Worm (Caenorhabditis elegans) whole organism, L1 larva: ENCODE data around the gene F57G12.1.

Experiments used
- C16A3.4 ChIP-seq: fragments of 150-350 bp; optimal IDR thresholded peaks from 2 replicates; lab custom pipeline; 2014; ENCODE audit warnings: missing biosample characterization, missing genetic modification characterization
- Y116A8C.19 ChIP-seq: sonication (generic microtip); optimal IDR thresholded peaks from 2 replicates; lab custom pipeline; 2016; ENCODE audit warnings: missing compliant biosample characterization, missing genetic modification characterization, borderline replicate concordance
- aha-1 ChIP-seq: fragments of 150-350 bp; optimal IDR thresholded peaks from 2 replicates; lab custom pipeline; 2014; ENCODE audit warnings: missing biosample characterization, missing genetic modification characterization
- aly-2 ChIP-seq: fragments of 150-350 bp; optimal IDR thresholded peaks from 2 replicates; lab custom pipeline; 2014; ENCODE audit warnings: missing biosample characterization, missing genetic modification characterization
- ama-1 ChIP-seq: fragments of 150-350 bp; optimal IDR thresholded peaks from 2 replicates; lab custom pipeline; 2014
- ceh-63 ChIP-seq: fragments of 200-800 bp; sonication (Bioruptor generic); optimal IDR thresholded peaks from 2 replicates; lab custom pipeline; 2018; ENCODE audit warnings: mild to moderate bottlenecking, missing genetic modification characterization, missing compliant biosample characterization
- ceh-8 ChIP-seq: fragments of 200-800 bp; sonication (Bioruptor generic); optimal IDR thresholded peaks from 2 replicates; lab custom pipeline; 2018; ENCODE audit warnings: mild to moderate bottlenecking, missing genetic modification characterization, moderate library complexity, missing compliant biosample characterization
- ceh-82 ChIP-seq, 3 experiments: fragments of 150-350 bp in 1 of 3; sonication (generic microtip) in 2 of 3; optimal IDR thresholded peaks; 2 replicates each; lab custom pipeline; 2014 to 2017; ENCODE audit warnings: missing biosample characterization in 3 of 3, missing genetic modification characterization in 3 of 3
- dpl-1 ChIP-seq, 3 experiments: fragments of 150-350 bp in 2 of 3; sonication (generic microtip) in 1 of 3; optimal IDR thresholded peaks; 2 replicates each; lab custom pipeline; 2014 to 2017; ENCODE audit warnings: missing biosample characterization in 3 of 3, missing genetic modification characterization in 3 of 3, missing genetic modification reagents in 3 of 3
- dsc-1 ChIP-seq: sonication (generic microtip); optimal IDR thresholded peaks from 2 replicates; lab custom pipeline; 2016; ENCODE audit warnings: mild to moderate bottlenecking, missing genetic modification characterization, missing compliant biosample characterization
- egl-13 ChIP-seq: sonication (generic microtip); optimal IDR thresholded peaks from 2 replicates; lab custom pipeline; 2016; ENCODE audit warnings: missing genotype, missing genetic modification reagents, missing genetic modification characterization, missing compliant biosample characterization
- egl-27 ChIP-seq, 2 experiments: fragments of 150-350 bp in 1 of 2; sonication (generic microtip); optimal IDR thresholded peaks; 3 replicates each; lab custom pipeline; 2017 to 2018; ENCODE audit warnings: missing biosample characterization in 2 of 2, missing genetic modification characterization in 2 of 2, missing genetic modification reagents in 2 of 2
- elt-3 ChIP-seq, 6 experiments: fragments of 150-350 bp in 1 of 6; sonication (generic microtip); optimal IDR thresholded peaks; 2 replicates each; lab custom pipeline; 2017 to 2018; ENCODE audit warnings: missing biosample characterization in 6 of 6, missing genetic modification characterization in 6 of 6, inconsistent platforms in 1 of 6
- fkh-10 ChIP-seq: sonication (generic microtip); optimal IDR thresholded peaks from 2 replicates; lab custom pipeline; 2017; ENCODE audit warnings: missing biosample characterization, missing genetic modification reagents, missing genetic modification characterization
- fkh-4 ChIP-seq: sonication (generic microtip); optimal IDR thresholded peaks from 2 replicates; lab custom pipeline; 2016; ENCODE audit warnings: missing compliant biosample characterization, missing genetic modification characterization, borderline replicate concordance
- fkh-8 ChIP-seq: sonication (generic microtip); optimal IDR thresholded peaks from 2 replicates; lab custom pipeline; 2016; ENCODE audit warnings: mild to moderate bottlenecking, missing genetic modification characterization, missing compliant biosample characterization
- grh-1 ChIP-seq: fragments of 200-800 bp; sonication (Bioruptor generic); IDR thresholded peaks from 2 replicates; pipeline ENCODE4 v1.3.6; 2022; ENCODE audit warnings: missing genetic modification reagents, missing genetic modification characterization, missing compliant biosample characterization
- hpl-2 ChIP-seq: fragments of 150-350 bp; optimal IDR thresholded peaks from 2 replicates; lab custom pipeline; 2014; ENCODE audit warnings: missing biosample characterization, missing genetic modification reagents, missing genetic modification characterization
- jun-1 ChIP-seq: fragments of 150-350 bp; optimal IDR thresholded peaks from 2 replicates; lab custom pipeline; 2014; ENCODE audit warnings: missing biosample characterization, missing genetic modification reagents, missing genetic modification characterization
- lin-14 ChIP-seq: fragments of 200-800 bp; sonication (Bioruptor generic); optimal IDR thresholded peaks from 2 replicates; lab custom pipeline; 2018; ENCODE audit warnings: mild to moderate bottlenecking, missing genetic modification characterization, moderate library complexity, missing compliant biosample characterization
- lin-35 ChIP-seq, 2 experiments: fragments of 150-350 bp; optimal IDR thresholded peaks; 2 replicates each; lab custom pipeline; 2014; ENCODE audit warnings: missing biosample characterization in 2 of 2, missing genetic modification characterization in 2 of 2, missing genetic modification reagents in 2 of 2
- lsy-2 ChIP-seq, 2 experiments: fragments of 150-350 bp; optimal IDR thresholded peaks; 2 replicates each; lab custom pipeline; 2014; ENCODE audit warnings: missing biosample characterization in 2 of 2, missing genetic modification characterization in 2 of 2
- mab-9 ChIP-seq: fragments of 200-800 bp; sonication (Bioruptor generic); IDR thresholded peaks from 2 replicates; pipeline ENCODE4 v1.3.6; 2022; ENCODE audit warnings: missing genetic modification reagents, missing genetic modification characterization, missing compliant biosample characterization
- mdl-1 ChIP-seq, 2 experiments: fragments of 150-350 bp; optimal IDR thresholded peaks; 2 replicates each; lab custom pipeline; 2014 to 2017; ENCODE audit warnings: missing biosample characterization in 2 of 2, missing genetic modification characterization in 2 of 2, inconsistent platforms in 1 of 2
- mef-2 ChIP-seq: fragments of 150-350 bp; optimal IDR thresholded peaks from 2 replicates; lab custom pipeline; 2014; ENCODE audit warnings: missing biosample characterization, missing genetic modification characterization
- mep-1 ChIP-seq: fragments of 150-350 bp; optimal IDR thresholded peaks from 2 replicates; lab custom pipeline; 2014; ENCODE audit warnings: missing biosample characterization, missing genetic modification characterization
- nhr-12 ChIP-seq: sonication (generic microtip); optimal IDR thresholded peaks from 2 replicates; lab custom pipeline; 2017; ENCODE audit warnings: missing biosample characterization, missing genetic modification characterization
- nhr-237 ChIP-seq: fragments of 150-350 bp; optimal IDR thresholded peaks from 2 replicates; lab custom pipeline; 2014; ENCODE audit warnings: missing biosample characterization, missing genetic modification characterization
- nhr-47 ChIP-seq: sonication (generic microtip); optimal IDR thresholded peaks from 2 replicates; lab custom pipeline; 2016; ENCODE audit warnings: mild to moderate bottlenecking, missing genetic modification characterization, moderate library complexity, missing compliant biosample characterization
- nhr-71 ChIP-seq: sonication (generic microtip); optimal IDR thresholded peaks from 2 replicates; lab custom pipeline; 2016; ENCODE audit warnings: mild to moderate bottlenecking, missing genetic modification characterization, moderate library complexity, missing compliant biosample characterization
- nhr-76 ChIP-seq: sonication (generic microtip); optimal IDR thresholded peaks from 2 replicates; lab custom pipeline; 2017; ENCODE audit warnings: missing biosample characterization, missing genetic modification characterization
- nhr-84 ChIP-seq: sonication (generic microtip); optimal IDR thresholded peaks from 2 replicates; lab custom pipeline; 2017; ENCODE audit warnings: missing biosample characterization, missing genetic modification characterization
- snpc-4 ChIP-seq: fragments of 150-350 bp; optimal IDR thresholded peaks from 2 replicates; lab custom pipeline; 2014; ENCODE audit warnings: missing biosample characterization, missing genetic modification characterization
- snu-23 ChIP-seq: sonication (generic microtip); optimal IDR thresholded peaks from 2 replicates; lab custom pipeline; 2016; ENCODE audit warnings: missing genetic modification characterization, missing compliant biosample characterization
- sox-4 ChIP-seq: sonication (generic microtip); optimal IDR thresholded peaks from 2 replicates; lab custom pipeline; 2016; ENCODE audit warnings: missing genetic modification characterization, missing compliant biosample characterization
- sptf-1 ChIP-seq: fragments of 150-350 bp; optimal IDR thresholded peaks from 2 replicates; lab custom pipeline; 2014; ENCODE audit warnings: missing biosample characterization, missing genetic modification characterization
- swsn-7 ChIP-seq: sonication (generic microtip); optimal IDR thresholded peaks from 2 replicates; lab custom pipeline; 2016; ENCODE audit warnings: missing genetic modification characterization, missing compliant biosample characterization
- tbx-2 ChIP-seq: sonication (generic microtip); optimal IDR thresholded peaks from 2 replicates; lab custom pipeline; 2016; ENCODE audit warnings: missing genetic modification characterization, missing compliant biosample characterization
- tlp-1 ChIP-seq: fragments of 150-350 bp; optimal IDR thresholded peaks from 2 replicates; lab custom pipeline; 2014; ENCODE audit warnings: missing biosample characterization, missing genetic modification characterization
- unc-130 ChIP-seq: fragments of 150-350 bp; optimal IDR thresholded peaks from 2 replicates; lab custom pipeline; 2017; ENCODE audit warnings: missing biosample characterization, missing genetic modification characterization, inconsistent platforms
- unc-86 ChIP-seq: sonication (generic microtip); optimal IDR thresholded peaks from 2 replicates; lab custom pipeline; 2016; ENCODE audit warnings: missing genetic modification characterization, missing compliant biosample characterization
- vab-15 ChIP-seq: sonication (generic microtip); optimal IDR thresholded peaks from 2 replicates; lab custom pipeline; 2017; ENCODE audit warnings: missing genotype, mild to moderate bottlenecking, missing genetic modification characterization, missing compliant biosample characterization
- ztf-11 ChIP-seq, 2 experiments: sonication (generic microtip); optimal IDR thresholded peaks; 2 replicates each; lab custom pipeline; 2016 to 2017; ENCODE audit warnings: missing genetic modification characterization in 2 of 2, missing biosample characterization in 1 of 2, missing compliant biosample characterization in 1 of 2

Gene F57G12.1

ce11 chrX:12205478-12206059 lies 34.1 kb upstream of the F57G12.1 start (continued):
- TF ChIP-seq nhr-71, result peak; percentile 75
- TF ChIP-seq egl-27 (tag; optimal IDR thresholded peaks at IDR 0.05; lab: Kevin White, UChicago), result peak in 1 of 2 experiments; percentile 34
- no peak for TF ChIP-seq C16A3.4 (tag; lab: Kevin White, UChicago)
- TF ChIP-seq lsy-2 (tag; optimal IDR thresholded peaks at IDR 0.05; lab: Kevin White, UChicago), result peak; percentile 31 to 42
- TF ChIP-seq snpc-4 (tag; lab: Kevin White, UChicago), result no peak
- no peak for TF ChIP-seq ama-1 (lab: Kevin White, UChicago)
- peak; percentile 50 for TF ChIP-seq dsc-1
- no peak for TF ChIP-seq ceh-63 (GFP tag; lab: Kevin White, UChicago)
- TF ChIP-seq vab-15, result no peak
- no peak for TF ChIP-seq unc-130 (tag; lab: Kevin White, UChicago)
- TF ChIP-seq nhr-47 (tag; lab: Kevin White, UChicago), result peak; percentile 70

ce11 chrX:12204334-12204733 lies 32.9 kb upstream of the F57G12.1 start:
- TF ChIP-seq nhr-71 (peak; percentile 52), fkh-10 (GFP tag; lab: Kevin White, UChicago) (no peak), fkh-4 (tag; lab: Kevin White, UChicago) (no peak), lin-14 (GFP tag; lab: Kevin White, UChicago) (peak; percentile 86), ztf-11 (tag; optimal IDR thresholded peaks at IDR 0.05; lab: Kevin White, UChicago) (peak in 1 of 2 experiments; percentile 27), lin-35 (GFP tag; optimal IDR thresholded peaks at IDR 0.05; lab: Kevin White, UChicago) (peak in 1 of 2 experiments; percentile 20), mab-9 (peak; percentile 62; the same call in 1 of the 2 replicates), mdl-1 (tag; optimal IDR thresholded peaks at IDR 0.05; lab: Kevin White, UChicago) (no peak), elt-3 (tag; optimal IDR thresholded peaks at IDR 0.05; lab: Kevin White, UChicago) (no peak), jun-1 (tag; lab: Kevin White, UChicago) (peak; percentile 38), nhr-237 (tag; lab: Kevin White, UChicago) (no peak), dpl-1 (GFP tag; optimal IDR thresholded peaks at IDR 0.05; lab: Kevin White, UChicago) (no peak), nhr-12 (tag; lab: Kevin White, UChicago) (no peak), lsy-2 (tag; optimal IDR thresholded peaks at IDR 0.05; lab: Kevin White, UChicago) (peak; percentile 12 to 22), egl-13 (peak; percentile 72), fkh-8 (tag; lab: Kevin White, UChicago) (peak; percentile 17), nhr-84 (tag; lab: Kevin White, UChicago) (no peak), dsc-1 (peak; percentile 30), unc-86 (peak; percentile 76), ceh-82 (tag; optimal IDR thresholded peaks at IDR 0.05; lab: Kevin White, UChicago) (peak in 1 of 3 experiments; percentile 27), aly-2 (no peak), nhr-47 (tag; lab: Kevin White, UChicago) (peak; percentile 59), tbx-2 (tag; lab: Kevin White, UChicago) (peak; percentile 26), hpl-2 (no peak)

ce11 chrX:12201840-12202239 lies 30.4 kb upstream of the F57G12.1 start:
- peak; percentile 32 for TF ChIP-seq nhr-71
- TF ChIP-seq swsn-7 (tag; lab: Kevin White, UChicago), result no peak
- TF ChIP-seq sox-4 (tag; lab: Kevin White, UChicago), result no peak
- TF ChIP-seq egl-13, result peak; percentile 39
- no peak for TF ChIP-seq aly-2
- TF ChIP-seq Y116A8C.19 (tag; lab: Kevin White, UChicago), result no peak
- TF ChIP-seq ceh-82 (tag; optimal IDR thresholded peaks at IDR 0.05; lab: Kevin White, UChicago), result no peak
- no peak for TF ChIP-seq snu-23 (GFP tag; lab: Kevin White, UChicago)
- TF ChIP-seq mep-1 (tag; lab: Kevin White, UChicago), result no peak
- no peak for TF ChIP-seq ceh-8 (GFP tag; lab: Kevin White, UChicago)
- TF ChIP-seq fkh-8 (tag; lab: Kevin White, UChicago), result peak; percentile 55
- TF ChIP-seq fkh-10 (GFP tag; lab: Kevin White, UChicago), result no peak
- peak; percentile 52 for TF ChIP-seq mef-2 (tag; lab: Kevin White, UChicago)
- no peak for TF ChIP-seq nhr-76 (tag; lab: Kevin White, UChicago)
- TF ChIP-seq tlp-1 (tag; lab: Kevin White, UChicago), result no peak
- TF ChIP-seq lin-14 (GFP tag; lab: Kevin White, UChicago), result peak; percentile 73
- TF ChIP-seq sptf-1 (tag; lab: Kevin White, UChicago), result no peak
- no peak for TF ChIP-seq aha-1 (tag; lab: Kevin White, UChicago)
- TF ChIP-seq nhr-237 (tag; lab: Kevin White, UChicago), result no peak
- TF ChIP-seq nhr-47 (tag; lab: Kevin White, UChicago), result peak; percentile 36
- peak; percentile 20 for TF ChIP-seq dsc-1
- no peak for TF ChIP-seq grh-1 (GFP tag; lab: Robert Waterston, UW)
